Fruit fly (Drosophila melanogaster) whole organism, adult: ENCODE data around the gene pum.

Experiments
- CG12768 ChIP-seq: fragments of 200-800 bp; sonication (Bioruptor generic); optimal IDR thresholded peaks from 2 replicates; lab custom pipeline; 2017; ENCODE audit warnings: missing biosample characterization, missing genetic modification characterization, mild to moderate bottlenecking, moderate library complexity, missing genetic modification reagents
- CG5204 ChIP-seq: fragments of 200-800 bp; sonication (Bioruptor generic); optimal IDR thresholded peaks from 2 replicates; lab custom pipeline; 2016; ENCODE audit warnings: missing biosample characterization, missing genetic modification characterization
- cnc ChIP-seq, 2 experiments: fragments of >200 bp; optimal IDR thresholded peaks; 2 replicates each; lab custom pipeline; 2017

- TF ChIP-seq cnc (optimal IDR thresholded peaks at IDR 0.05; lab: Kevin White, UChicago) (no peak), CG5204 (GFP tag; lab: Kevin White, UChicago) (no peak), CG12768 (GFP tag; lab: Kevin White, UChicago) (no peak)
Observed at dm6 chr3R:9215551-9215950, 21.9 kb downstream of the pum start.
